Worm (Caenorhabditis elegans): ENCODE data around the gene W10C4.1.

DNA sequence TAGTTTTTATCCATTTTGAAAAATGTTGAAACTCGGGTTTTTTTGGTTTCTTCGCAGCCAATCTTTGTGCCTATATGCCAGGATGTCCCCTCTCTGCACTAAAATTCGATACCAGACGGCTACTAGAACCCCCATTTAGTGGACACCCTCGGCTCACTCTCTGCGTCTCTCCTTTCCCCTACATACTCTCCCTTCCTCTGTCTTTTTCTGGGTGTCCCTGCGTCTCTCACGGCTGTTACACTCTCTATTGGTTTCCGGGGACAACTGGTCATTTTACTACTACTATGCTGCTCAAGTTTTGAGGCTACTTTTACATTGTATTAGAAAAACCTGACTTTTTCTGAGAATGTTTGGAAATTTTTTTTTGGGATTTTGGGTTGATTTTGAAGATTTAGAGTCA, 13.4 kb upstream of the W10C4.1 start:
- no peak for TF ChIP-seq unc-39 (tag; optimal IDR thresholded peaks at IDR 0.05)
- no peak for TF ChIP-seq pha-4 (tag; optimal IDR thresholded peaks at IDR 0.05)
- no peak for TF ChIP-seq ama-1 (optimal IDR thresholded peaks at IDR 0.05)
- no peak for TF ChIP-seq nhr-12 (tag; optimal IDR thresholded peaks at IDR 0.05)
- no peak for TF ChIP-seq ceh-9 (tag; optimal IDR thresholded peaks at IDR 0.05)
- no peak for TF ChIP-seq elt-3 (tag; optimal IDR thresholded peaks at IDR 0.05)
- no peak for TF ChIP-seq fos-1 (tag; optimal IDR thresholded peaks at IDR 0.05)
- TF ChIP-seq egl-27 (tag; optimal IDR thresholded peaks at IDR 0.05), result no peak

Data from whole organism, L3 larva.